Worm (Caenorhabditis elegans): Measurements from ENCODE around the gene F14H8.4.
"Not testable (repeated sequence)": the region's sequence is repeated elsewhere in the genome, so short reads cannot be mapped to it uniquely, and the experiment has no call there.

Gene F14H8.4

ce11 chrV:15028896-15029519, 5.4 kb downstream of the F14H8.4 start, which contains the start of gene F14H8.8 (continued):
- no peak for TF ChIP-seq mab-5 (tag; optimal IDR thresholded peaks at IDR 0.05)

DNA sequence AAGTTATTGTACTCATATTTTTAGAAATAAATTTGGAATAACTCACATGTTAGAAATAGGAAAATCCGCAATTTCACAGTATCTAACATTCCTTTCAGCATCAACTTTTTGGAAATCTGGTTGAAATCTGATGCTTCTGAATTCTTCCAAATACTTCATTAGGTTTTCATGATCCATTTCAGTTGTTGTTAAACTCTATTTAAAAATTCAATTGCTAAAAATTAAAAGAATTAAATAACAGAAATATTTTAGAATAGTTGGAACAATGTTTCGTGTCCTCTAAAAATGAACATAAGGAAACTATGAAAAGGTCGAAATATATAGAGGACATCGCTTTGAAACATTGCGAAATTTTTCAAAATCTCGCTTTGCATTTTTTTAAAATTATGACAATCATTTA, 7.7 kb downstream of the F14H8.4 start, which contains the start of gene cng-1:
TSS of gene cng-1 (minus strand) at position 101 of the 400 bp plus-strand sequence.
- not testable (repeated sequence) for TF ChIP-seq nhr-23, egl-27, ztf-4 (tag; optimal IDR thresholded peaks at IDR 0.05)

ce11 chrV:15036769-15037168, 13.1 kb downstream of the F14H8.4 start, which contains the start of gene melo-3:
TSS of gene melo-3 (minus strand) at chrV:15036869.
- not testable (repeated sequence) for TF ChIP-seq skn-1 (tag; optimal IDR thresholded peaks at IDR 0.05); ztf-1 (GFP tag; conservative IDR thresholded peaks at IDR 0.05); mab-5 (tag; optimal IDR thresholded peaks at IDR 0.05)

DNA sequence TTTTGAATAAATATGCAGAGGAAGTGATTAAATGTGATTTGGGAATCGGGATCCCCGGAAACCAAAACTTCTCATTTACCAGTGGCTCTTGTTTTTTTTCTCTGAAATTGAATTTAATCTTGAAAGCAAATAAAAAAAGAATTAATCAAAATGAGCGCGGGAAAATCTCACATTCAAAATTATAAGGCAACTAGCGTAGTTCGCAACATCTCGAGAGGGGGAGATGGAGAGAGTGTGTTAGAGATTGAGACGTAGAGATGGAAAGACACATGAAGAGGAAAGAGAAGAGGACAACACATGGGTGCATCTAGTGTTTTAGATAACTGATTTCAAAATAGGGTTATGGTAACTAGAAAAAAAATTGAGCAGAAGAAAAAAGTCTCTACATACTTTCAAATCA, 24.5 kb downstream of the F14H8.4 start, which contains the start of gene sdc-3:
TSS of gene sdc-3 (minus strand) at position 101 of the 400 bp plus-strand sequence.
- peak; percentile 18 for TF ChIP-seq fos-1 (tag; optimal IDR thresholded peaks at IDR 0.05)
- peak; percentile 28 for TF ChIP-seq C34F6.9 (tag; optimal IDR thresholded peaks at IDR 0.05)
- no peak for TF ChIP-seq unc-62 (GFP tag; optimal IDR thresholded peaks at IDR 0.05)

ce11 chrV:15051720-15052119, 28.1 kb downstream of the F14H8.4 start:
- no peak for TF ChIP-seq mbf-1 (tag; optimal IDR thresholded peaks at IDR 0.05)
- TF ChIP-seq nhr-21 (tag; optimal IDR thresholded peaks at IDR 0.05), result no peak
- no peak for TF ChIP-seq mdl-1 (tag; optimal IDR thresholded peaks at IDR 0.05)
- no peak for TF ChIP-seq alr-1 (tag; optimal IDR thresholded peaks at IDR 0.05)
- no peak for TF ChIP-seq elt-1 (tag; optimal IDR thresholded peaks at IDR 0.05)
- no peak for TF ChIP-seq egl-27 (tag; optimal IDR thresholded peaks at IDR 0.05)
- TF ChIP-seq nhr-6 (tag; optimal IDR thresholded peaks at IDR 0.05), result no peak
- TF ChIP-seq ZK546.5 (tag; optimal IDR thresholded peaks at IDR 0.05), result no peak
- no peak for TF ChIP-seq nhr-10 (tag; optimal IDR thresholded peaks at IDR 0.05)
- no peak for TF ChIP-seq ztf-4 (tag; optimal IDR thresholded peaks at IDR 0.05)

- TF ChIP-seq fos-1 (tag; optimal IDR thresholded peaks at IDR 0.05) (peak; percentile 30), nhr-10 (tag; optimal IDR thresholded peaks at IDR 0.05) (no peak)
These were observed 28.7 kb downstream of the F14H8.4 start, which contains the start of the genes fbxa-82 and C25D7.5 for ce11 chrV:15052368-15052767. TSS of gene fbxa-82 (minus strand) at chrV:15052530. TSS of gene C25D7.5 (plus strand) at chrV:15052650.

DNA sequence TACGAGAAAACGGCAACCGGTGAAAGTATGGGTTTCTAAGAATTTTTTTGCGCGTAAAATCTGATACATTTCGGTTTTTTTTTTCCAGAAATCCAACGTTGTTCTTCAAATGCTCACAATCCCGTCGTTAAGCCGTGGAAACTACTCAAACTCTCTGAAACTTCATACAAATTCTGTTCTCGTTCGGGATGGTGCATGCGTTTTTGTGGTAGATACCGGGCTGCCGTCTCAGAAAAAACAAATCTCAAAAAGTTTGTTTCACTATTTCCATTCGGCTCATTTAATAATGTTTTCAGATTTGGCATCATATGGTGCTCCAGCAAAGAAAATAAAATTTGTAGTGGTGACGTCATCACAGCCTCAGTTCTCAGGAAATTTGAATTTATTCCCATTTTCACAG, 31.1 kb downstream of the F14H8.4 start:
- no peak for TF ChIP-seq nhr-21 (tag; optimal IDR thresholded peaks at IDR 0.05)
- TF ChIP-seq nhr-77 (tag; optimal IDR thresholded peaks at IDR 0.05), result no peak
- no peak for TF ChIP-seq unc-39 (tag; optimal IDR thresholded peaks at IDR 0.05)
- TF ChIP-seq dmd-4 (tag; optimal IDR thresholded peaks at IDR 0.05), result no peak
- TF ChIP-seq elt-1 (tag; optimal IDR thresholded peaks at IDR 0.05), result no peak
- TF ChIP-seq sma-3 (GFP tag; optimal IDR thresholded peaks at IDR 0.05), result no peak
- TF ChIP-seq nhr-6 (tag; optimal IDR thresholded peaks at IDR 0.05), result no peak
- no peak for TF ChIP-seq sma-9 (GFP tag; optimal IDR thresholded peaks at IDR 0.05)
- no peak for TF ChIP-seq sma-9 (tag; optimal IDR thresholded peaks at IDR 0.05)
- TF ChIP-seq nhr-11 (tag; optimal IDR thresholded peaks at IDR 0.05), result no peak
- TF ChIP-seq unc-62 (GFP tag; optimal IDR thresholded peaks at IDR 0.05), result no peak
- TF ChIP-seq nhr-12 (tag; optimal IDR thresholded peaks at IDR 0.05), result no peak
- no peak for TF ChIP-seq ama-1 (optimal IDR thresholded peaks at IDR 0.05)
- TF ChIP-seq mdl-1 (tag; optimal IDR thresholded peaks at IDR 0.05), result no peak
- no peak for TF ChIP-seq fos-1 (tag; optimal IDR thresholded peaks at IDR 0.05)
- no peak for TF ChIP-seq ztf-1 (GFP tag; conservative IDR thresholded peaks at IDR 0.05)
- TF ChIP-seq ceh-16 (tag; optimal IDR thresholded peaks at IDR 0.05), result no peak
- no peak for TF ChIP-seq zag-1 (tag; optimal IDR thresholded peaks at IDR 0.05)
- TF ChIP-seq sem-4 (tag; optimal IDR thresholded peaks at IDR 0.05), result no peak
